Fruit fly (Drosophila melanogaster) whole organism, embryonic: ENCODE measurements around the gene CG3703.
A peak's percentile ranks its signal among the peaks of the same experiment; 100 is the strongest.

ENCODE experiments used
- ATbp ChIP-seq: fragments of 200-800 bp; sonication (Bioruptor generic); optimal IDR thresholded peaks from 2 replicates; lab custom pipeline; 2017; ENCODE audit warnings: missing biosample characterization, mild to moderate bottlenecking, missing genetic modification characterization, missing genetic modification reagents
- Antp ChIP-seq: fragments of 200-800 bp; sonication (Bioruptor generic); optimal IDR thresholded peaks from 3 replicates; lab custom pipeline; 2016; ENCODE audit warnings: missing biosample characterization, missing genetic modification characterization
- CG11560 ChIP-seq: fragments of 200-800 bp; sonication (Bioruptor generic); IDR thresholded peaks from 3 replicates; pipeline ENCODE4 v1.3.6; 2022; ENCODE audit warnings: missing biosample characterization, missing genetic modification characterization
- CG12104 ChIP-seq: fragments of 200-800 bp; sonication (Bioruptor generic); optimal IDR thresholded peaks from 3 replicates; lab custom pipeline; 2016; ENCODE audit warnings: missing biosample characterization, missing genetic modification characterization
- CG1233 ChIP-seq: fragments of 200-800 bp; sonication (Bioruptor generic); optimal IDR thresholded peaks from 4 replicates; lab custom pipeline; 2018; ENCODE audit warnings: missing biosample characterization, mild to moderate bottlenecking, missing genetic modification characterization
- CG13123 ChIP-seq: fragments of 200-800 bp; sonication (Bioruptor generic); optimal IDR thresholded peaks from 2 replicates; lab custom pipeline; 2016; ENCODE audit warnings: missing biosample characterization, missing genetic modification characterization
- CG13296 ChIP-seq: fragments of 200-800 bp; sonication (Bioruptor generic); optimal IDR thresholded peaks from 3 replicates; lab custom pipeline; 2018; ENCODE audit warnings: missing biosample characterization, mild to moderate bottlenecking, missing genetic modification characterization
- CG13624 ChIP-seq: fragments of 200-800 bp; sonication (Bioruptor generic); optimal IDR thresholded peaks from 2 replicates; lab custom pipeline; 2016; ENCODE audit warnings: missing biosample characterization, missing genetic modification characterization
- CG14050 ChIP-seq: fragments of 200-800 bp; sonication (Bioruptor generic); IDR thresholded peaks from 3 replicates; pipeline ENCODE4 v1.3.6; 2022; ENCODE audit warnings: missing biosample characterization, missing genetic modification characterization
- CG14710 ChIP-seq: fragments of 200-800 bp; sonication (Bioruptor generic); optimal IDR thresholded peaks from 3 replicates; lab custom pipeline; 2019; ENCODE audit warnings: missing biosample characterization, mild to moderate bottlenecking, missing genetic modification characterization, moderate library complexity
- CG14965 ChIP-seq: fragments of 200-800 bp; sonication (Bioruptor generic); optimal IDR thresholded peaks from 2 replicates; lab custom pipeline; 2016; ENCODE audit warnings: missing biosample characterization, missing genetic modification characterization, borderline replicate concordance
- CG15073 ChIP-seq: fragments of 200-800 bp; sonication (Bioruptor generic); optimal IDR thresholded peaks from 2 replicates; lab custom pipeline; 2016; ENCODE audit warnings: missing biosample characterization, missing genetic modification characterization
- CG15696 ChIP-seq: fragments of 200-800 bp; sonication (Bioruptor generic); optimal IDR thresholded peaks from 2 replicates; lab custom pipeline; 2019; ENCODE audit warnings: missing biosample characterization, mild to moderate bottlenecking, missing genetic modification characterization, moderate library complexity
- CG2116 ChIP-seq: fragments of 200-800 bp; sonication (Bioruptor generic); optimal IDR thresholded peaks from 3 replicates; lab custom pipeline; 2018; ENCODE audit warnings: missing biosample characterization, mild to moderate bottlenecking, missing genetic modification characterization
- CG2129 ChIP-seq: fragments of 200-800 bp; sonication (Bioruptor generic); IDR thresholded peaks from 2 replicates; pipeline ENCODE4 v1.3.6; 2022; ENCODE audit warnings: missing biosample characterization, missing genetic modification characterization; ENCODE audit not compliant: partially characterized antibody
- CG2712 ChIP-seq: fragments of 200-800 bp; optimal IDR thresholded peaks from 3 replicates; lab custom pipeline; 2019; ENCODE audit warnings: missing biosample characterization, mild to moderate bottlenecking, missing genetic modification characterization, moderate library complexity
- CG31441 ChIP-seq: fragments of 200-800 bp; sonication (Bioruptor generic); IDR thresholded peaks from 2 replicates; pipeline ENCODE4 v1.3.6; 2022; ENCODE audit warnings: missing biosample characterization, missing genetic modification characterization
- CG32772 ChIP-seq: fragments of 200-800 bp; sonication (Bioruptor generic); IDR thresholded peaks from 2 replicates; pipeline ENCODE4 v1.3.6; 2022; ENCODE audit warnings: missing biosample characterization, missing genetic modification characterization
- CG3995 ChIP-seq: fragments of 200-800 bp; sonication (Bioruptor generic); optimal IDR thresholded peaks from 3 replicates; lab custom pipeline; 2016; ENCODE audit warnings: missing biosample characterization, missing genetic modification characterization
- CG4617 ChIP-seq: fragments of 200-800 bp; sonication (Bioruptor generic); optimal IDR thresholded peaks from 3 replicates; lab custom pipeline; 2016; ENCODE audit warnings: missing biosample characterization, missing genetic modification characterization, borderline replicate concordance
- CG4730 ChIP-seq: fragments of 200-800 bp; sonication (Bioruptor generic); IDR thresholded peaks from 2 replicates; pipeline ENCODE4 v1.3.6; 2022; ENCODE audit warnings: missing biosample characterization, missing genetic modification characterization
- CG8359 ChIP-seq: fragments of 200-800 bp; sonication (Bioruptor generic); optimal IDR thresholded peaks from 2 replicates; lab custom pipeline; 2017; ENCODE audit warnings: missing biosample characterization, mild to moderate bottlenecking, missing genetic modification characterization, borderline replicate concordance
- CG8388 ChIP-seq: fragments of 200-800 bp; sonication (Bioruptor generic); optimal IDR thresholded peaks from 2 replicates; lab custom pipeline; 2019; ENCODE audit warnings: missing biosample characterization, mild to moderate bottlenecking, missing genetic modification characterization, moderate library complexity
- CG8478 ChIP-seq: fragments of >200 bp; optimal IDR thresholded peaks from 2 replicates; lab custom pipeline; 2018
- CG9876 ChIP-seq: fragments of 200-800 bp; sonication (Bioruptor generic); optimal IDR thresholded peaks from 2 replicates; lab custom pipeline; 2016; ENCODE audit warnings: missing biosample characterization, missing genetic modification characterization
- E2f2 ChIP-seq: fragments of 200-800 bp; sonication (Bioruptor generic); IDR thresholded peaks from 2 replicates; pipeline ENCODE4 v1.3.6; 2022; ENCODE audit warnings: missing biosample characterization, missing genetic modification characterization
- Ets65A ChIP-seq: fragments of 200-800 bp; sonication (Bioruptor generic); peaks from one replicate; lab custom pipeline; 2016; ENCODE audit warnings: missing biosample characterization, missing genetic modification characterization
- Gsc ChIP-seq: fragments of 200-800 bp; sonication (Bioruptor generic); IDR thresholded peaks from 2 replicates; pipeline ENCODE4 v1.3.6; 2022; ENCODE audit warnings: missing biosample characterization, missing genetic modification characterization
- Hand ChIP-seq: fragments of 200-800 bp; sonication (Bioruptor generic); optimal IDR thresholded peaks from 2 replicates; lab custom pipeline; 2017; ENCODE audit warnings: mild to moderate bottlenecking, missing biosample characterization, missing genetic modification reagents, missing genetic modification characterization
- Hey ChIP-seq: fragments of 200-800 bp; sonication (Bioruptor generic); optimal IDR thresholded peaks from 3 replicates; lab custom pipeline; 2018; ENCODE audit warnings: missing biosample characterization, mild to moderate bottlenecking, missing genetic modification characterization
- Hmr ChIP-seq: fragments of 200-800 bp; sonication (Bioruptor generic); optimal IDR thresholded peaks from 3 replicates; lab custom pipeline; 2017; ENCODE audit warnings: mild to moderate bottlenecking, missing biosample characterization, missing genetic modification reagents, missing genetic modification characterization
- Med ChIP-seq: fragments of 200-800 bp; sonication (Bioruptor generic); peaks from one replicate; lab custom pipeline; 2016; ENCODE audit warnings: missing biosample characterization, missing genetic modification characterization, mild to moderate bottlenecking, inconsistent platforms, moderate library complexity
- Nf-YA ChIP-seq: fragments of 200-800 bp; sonication (Bioruptor generic); IDR thresholded peaks from 2 replicates; pipeline ENCODE4 v1.3.6; 2022; ENCODE audit warnings: missing biosample characterization, missing genetic modification characterization
- Optix ChIP-seq: fragments of 200-800 bp; sonication (Bioruptor generic); IDR thresholded peaks from 3 replicates; pipeline ENCODE4 v1.3.6; 2022; ENCODE audit warnings: missing biosample characterization, missing genetic modification characterization
- Ravus ChIP-seq: fragments of 200-800 bp; sonication (Bioruptor generic); IDR thresholded peaks from 2 replicates; pipeline ENCODE4 v1.3.6; 2022; ENCODE audit warnings: missing biosample characterization, missing genetic modification characterization
- TFAM ChIP-seq: fragments of 200-800 bp; sonication (Bioruptor generic); optimal IDR thresholded peaks from 2 replicates; lab custom pipeline; 2017; ENCODE audit warnings: missing biosample characterization, missing genetic modification characterization, inconsistent platforms
- ara ChIP-seq: fragments of 200-800 bp; sonication (Bioruptor generic); IDR thresholded peaks from 2 replicates; pipeline ENCODE4 v1.3.6; 2022; ENCODE audit warnings: missing biosample characterization, missing genetic modification characterization
- ato ChIP-seq: fragments of 200-800 bp; sonication (Bioruptor generic); IDR thresholded peaks from 2 replicates; pipeline ENCODE4 v1.3.6; 2022; ENCODE audit warnings: missing biosample characterization, missing genetic modification characterization; ENCODE audit not compliant: partially characterized antibody
- az2 ChIP-seq: fragments of 200-800 bp; sonication (Bioruptor generic); optimal IDR thresholded peaks from 3 replicates; lab custom pipeline; 2016; ENCODE audit warnings: missing biosample characterization, missing genetic modification characterization
- bab2 ChIP-seq: fragments of 200-800 bp; sonication (Bioruptor generic); optimal IDR thresholded peaks from 2 replicates; lab custom pipeline; 2016; ENCODE audit warnings: missing biosample characterization, missing genetic modification characterization
- bowl ChIP-seq: fragments of 200-800 bp; sonication (Bioruptor generic); IDR thresholded peaks from 2 replicates; pipeline ENCODE4 v1.3.6; 2022; ENCODE audit warnings: missing biosample characterization, missing genetic modification characterization
- croc ChIP-seq: fragments of 200-800 bp; sonication (Bioruptor generic); conservative IDR thresholded peaks from 3 replicates; pipeline ENCODE4 v1.3.6; 2022; ENCODE audit warnings: missing biosample characterization, missing genetic modification characterization
- fru ChIP-seq: fragments of >200 bp; optimal IDR thresholded peaks from 2 replicates; lab custom pipeline; 2017
- gro ChIP-seq: fragments of 200-800 bp; sonication (Bioruptor generic); optimal IDR thresholded peaks from 2 replicates; lab custom pipeline; 2016; ENCODE audit warnings: missing biosample characterization, missing genetic modification characterization
- jing ChIP-seq: fragments of 200-800 bp; sonication (Bioruptor generic); optimal IDR thresholded peaks from 2 replicates; lab custom pipeline; 2018; ENCODE audit warnings: missing biosample characterization, mild to moderate bottlenecking, missing genetic modification characterization
- otp ChIP-seq: fragments of 200-800 bp; sonication (Bioruptor generic); IDR thresholded peaks from 3 replicates; pipeline ENCODE4, ENCODE4 v1.3.6; 2022; ENCODE audit warnings: missing biosample characterization, missing genetic modification characterization
- pho ChIP-seq: fragments of 200-800 bp; sonication (Bioruptor generic); optimal IDR thresholded peaks from 2 replicates; lab custom pipeline; 2016; ENCODE audit warnings: missing biosample characterization, missing genetic modification characterization
- repo ChIP-seq: fragments of 200-800 bp; sonication (Bioruptor generic); optimal IDR thresholded peaks from 2 replicates; lab custom pipeline; 2016; ENCODE audit warnings: missing biosample characterization, missing genetic modification characterization
- sima ChIP-seq: fragments of 200-800 bp; sonication (Bioruptor generic); optimal IDR thresholded peaks from 2 replicates; lab custom pipeline; 2016; ENCODE audit warnings: missing biosample characterization, missing genetic modification characterization
- slou ChIP-seq: fragments of 200-800 bp; sonication (Bioruptor generic); optimal IDR thresholded peaks from 3 replicates; lab custom pipeline; 2016; ENCODE audit warnings: missing biosample characterization, missing genetic modification characterization
- slp2 ChIP-seq: fragments of 200-800 bp; sonication (Bioruptor generic); optimal IDR thresholded peaks from 2 replicates; lab custom pipeline; 2016; ENCODE audit warnings: missing biosample characterization, missing genetic modification characterization
- tap ChIP-seq: fragments of 200-800 bp; optimal IDR thresholded peaks from 3 replicates; lab custom pipeline; 2019; ENCODE audit warnings: missing biosample characterization, mild to moderate bottlenecking, missing genetic modification characterization, moderate library complexity
- tgo ChIP-seq: fragments of 200-800 bp; sonication (Bioruptor generic); IDR thresholded peaks from 3 replicates; pipeline ENCODE4 v1.3.6; 2022; ENCODE audit warnings: missing biosample characterization, missing genetic modification characterization
- tx ChIP-seq: fragments of 200-800 bp; sonication (Bioruptor generic); optimal IDR thresholded peaks from 2 replicates; lab custom pipeline; 2016; ENCODE audit warnings: missing biosample characterization, missing genetic modification characterization

The CG3703 gene

dm6 chrX:948285-948556 is 2.6 kb upstream of the CG3703 start (continued):
- peak; percentile 13 for TF ChIP-seq Hmr
- no peak for TF ChIP-seq CG2116
- TF ChIP-seq sima: no peak
- no peak for TF ChIP-seq Gsc (GFP tag; lab: Robert Waterston, UW)
- no peak for TF ChIP-seq CG32772 (GFP tag; lab: Robert Waterston, UW)
- no peak for TF ChIP-seq ato
- TF ChIP-seq Med (GFP tag; lab: Kevin White, UChicago): peak; percentile 90
- no peak for TF ChIP-seq CG4730
- no peak for TF ChIP-seq TFAM (GFP tag; lab: Kevin White, UChicago)
- no peak for TF ChIP-seq CG31441 (GFP tag; lab: Robert Waterston, UW)
- TF ChIP-seq CG3995: no peak
- peak; percentile 2 for TF ChIP-seq gro (GFP tag; lab: Kevin White, UChicago)
- TF ChIP-seq Ravus: no peak
- TF ChIP-seq CG14965 (GFP tag; lab: Kevin White, UChicago): no peak
- TF ChIP-seq CG12104 (GFP tag; lab: Kevin White, UChicago): no peak
- no peak for TF ChIP-seq az2
- TF ChIP-seq CG13624 (GFP tag; lab: Kevin White, UChicago): peak; percentile 50
- TF ChIP-seq tap (tag; lab: Kevin White, UChicago): no peak
- no peak for TF ChIP-seq fru
- no peak for TF ChIP-seq E2f2 (GFP tag; lab: Robert Waterston, UW)
- TF ChIP-seq CG11560 (tag; lab: Robert Waterston, UW): no peak
- no peak for TF ChIP-seq ara (GFP tag; lab: Robert Waterston, UW)
- no peak for TF ChIP-seq jing
- no peak for TF ChIP-seq CG13296
- no peak for TF ChIP-seq Optix (GFP tag; lab: Robert Waterston, UW)
- no peak for TF ChIP-seq slou (GFP tag; lab: Kevin White, UChicago)
- no peak for TF ChIP-seq ATbp (GFP tag; lab: Kevin White, UChicago)
- no peak for TF ChIP-seq slp2 (GFP tag; lab: Kevin White, UChicago)
- no peak for TF ChIP-seq CG2712 (tag; lab: Kevin White, UChicago)
- TF ChIP-seq repo (GFP tag; lab: Kevin White, UChicago): no peak
- TF ChIP-seq Hey (tag; lab: Kevin White, UChicago): no peak
- TF ChIP-seq CG2129 (GFP tag; lab: Robert Waterston, UW): no peak
- TF ChIP-seq Hand (GFP tag; lab: Kevin White, UChicago): no peak
- TF ChIP-seq CG15696 (tag; lab: Kevin White, UChicago): no peak
- no peak for TF ChIP-seq CG8359 (GFP tag; lab: Kevin White, UChicago)
- TF ChIP-seq Nf-YA (GFP tag; lab: Robert Waterston, UW): no peak
- TF ChIP-seq CG8388 (GFP tag; lab: Kevin White, UChicago): no peak
- no peak for TF ChIP-seq CG8478 (lab: Kevin White, UChicago)
- TF ChIP-seq Ets65A (GFP tag; lab: Kevin White, UChicago): peak; percentile 68
- 0 out of 3 replicates have a peak, but pooled peaks have one; percentile 20 for TF ChIP-seq otp (GFP tag; lab: Robert Waterston, UW)
- TF ChIP-seq CG14050 (GFP tag; lab: Robert Waterston, UW): no peak
- no peak for TF ChIP-seq CG14710
- TF ChIP-seq bab2 (GFP tag; lab: Kevin White, UChicago): peak; percentile 23
- TF ChIP-seq tgo (GFP tag; lab: Robert Waterston, UW): 0 out of 3 replicates have a peak, but pooled peaks have one; percentile 20
- TF ChIP-seq croc (GFP tag; lab: Robert Waterston, UW): no peak
- no peak for TF ChIP-seq CG9876 (GFP tag; lab: Kevin White, UChicago)
- no peak for TF ChIP-seq tx (GFP tag; lab: Kevin White, UChicago)
- no peak for TF ChIP-seq CG13123
- TF ChIP-seq CG15073 (GFP tag; lab: Kevin White, UChicago): no peak
- no peak for TF ChIP-seq CG1233
- no peak for TF ChIP-seq pho
- TF ChIP-seq CG4617 (GFP tag; lab: Kevin White, UChicago): no peak
- no peak for TF ChIP-seq bowl (GFP tag; lab: Robert Waterston, UW)
- TF ChIP-seq Antp: peak; percentile 45
